Fruit fly (Drosophila melanogaster) whole organism, wandering third instar larva: Measurements from ENCODE around the gene CG1999.

Experiments
- CG32264 ChIP-seq: fragments of 200-800 bp; sonication (Bioruptor generic); optimal IDR thresholded peaks from 2 replicates; lab custom pipeline; 2016; ENCODE audit warnings: missing biosample characterization, missing genetic modification characterization
- CG9705 ChIP-seq: fragments of 200-800 bp; sonication (Bioruptor generic); optimal IDR thresholded peaks from 2 replicates; lab custom pipeline; 2018; ENCODE audit warnings: missing biosample characterization, mild to moderate bottlenecking, missing genetic modification characterization
- CrebA ChIP-seq: fragments of 200-800 bp; sonication (Bioruptor generic); optimal IDR thresholded peaks from 2 replicates; lab custom pipeline; 2016; ENCODE audit warnings: missing biosample characterization, mild to moderate bottlenecking, missing genetic modification characterization, borderline replicate concordance
- Dfd ChIP-seq: fragments of >200 bp; optimal IDR thresholded peaks from 2 replicates; lab custom pipeline; 2017; ENCODE audit warnings: missing biosample characterization, missing genetic modification characterization
- Dif ChIP-seq: fragments of 200-275, 200-300 bp; sonication (Bioruptor generic); optimal IDR thresholded peaks from 2 replicates; lab custom pipeline; 2018; ENCODE audit warnings: missing biosample characterization, missing genetic modification characterization; ENCODE audit not compliant: partially characterized antibody
- GATAd ChIP-seq: sonication (Bioruptor generic); optimal IDR thresholded peaks from 2 replicates; lab custom pipeline; 2016; ENCODE audit warnings: missing biosample characterization, missing genetic modification characterization
- Hnf4 ChIP-seq: fragments of 200-800 bp; sonication (Bioruptor generic); optimal IDR thresholded peaks from 2 replicates; lab custom pipeline; 2016; ENCODE audit warnings: missing biosample characterization, mild to moderate bottlenecking, missing genetic modification characterization
- Hr78 ChIP-seq: fragments of >200 bp; optimal IDR thresholded peaks from 2 replicates; lab custom pipeline; 2017; ENCODE audit warnings: missing biosample characterization, missing genetic modification characterization
- Mio ChIP-seq: sonication (Bioruptor generic); optimal IDR thresholded peaks from 2 replicates; lab custom pipeline; 2016; ENCODE audit warnings: missing biosample characterization, missing genetic modification characterization
- N ChIP-seq: fragments of >200 bp; optimal IDR thresholded peaks from 2 replicates; lab custom pipeline; 2018; ENCODE audit warnings: missing biosample characterization, missing external identifiers, missing genetic modification characterization
- OdsH ChIP-seq: fragments of 200-800 bp; sonication (Bioruptor generic); optimal IDR thresholded peaks from 2 replicates; lab custom pipeline; 2016; ENCODE audit warnings: missing biosample characterization, mild to moderate bottlenecking, missing genetic modification characterization
- Rel ChIP-seq, 2 experiments: fragments of 200-800 bp; sonication (Bioruptor generic) in 1 of 2; optimal IDR thresholded peaks; 2 replicates in 1 of 2; 3 replicates in 1 of 2; lab custom pipeline; 2016 to 2019; ENCODE audit warnings: mild to moderate bottlenecking in 2 of 2, missing biosample characterization in 2 of 2, missing genetic modification characterization in 2 of 2, moderate library complexity in 1 of 2
- Sp1 ChIP-seq: fragments of 200-800 bp; sonication (Bioruptor generic); optimal IDR thresholded peaks from 3 replicates; lab custom pipeline; 2019; ENCODE audit warnings: missing biosample characterization, mild to moderate bottlenecking, missing genetic modification characterization, moderate library complexity
- Vsx2 ChIP-seq: fragments of 200-300, 225-300 bp; sonication (Bioruptor generic); optimal IDR thresholded peaks from 2 replicates; lab custom pipeline; 2018; ENCODE audit warnings: missing biosample characterization, missing genetic modification characterization; ENCODE audit not compliant: partially characterized antibody
- br ChIP-seq: fragments of 200-800 bp; sonication (Bioruptor generic); optimal IDR thresholded peaks from 2 replicates; lab custom pipeline; 2016; ENCODE audit warnings: missing biosample characterization, missing genetic modification characterization
- brk ChIP-seq: fragments of 200-800 bp; sonication (Bioruptor generic); optimal IDR thresholded peaks from 2 replicates; lab custom pipeline; 2016; ENCODE audit warnings: missing biosample characterization, mild to moderate bottlenecking, missing genetic modification characterization
- dmrt93B ChIP-seq: fragments of 200-800 bp; sonication (Bioruptor generic); optimal IDR thresholded peaks from 2 replicates; lab custom pipeline; 2018; ENCODE audit warnings: missing biosample characterization, mild to moderate bottlenecking, missing genetic modification characterization
- dsf ChIP-seq: sonication (Bioruptor generic); optimal IDR thresholded peaks from 2 replicates; lab custom pipeline; 2016; ENCODE audit warnings: missing biosample characterization, missing genetic modification characterization, borderline replicate concordance
- ey ChIP-seq: fragments of 200-800 bp; sonication (Bioruptor generic); optimal IDR thresholded peaks from 2 replicates; lab custom pipeline; 2016; ENCODE audit warnings: missing biosample characterization, missing genetic modification characterization
- foxo ChIP-seq, 2 experiments: fragments of 200-800 bp; sonication (Bioruptor generic); optimal IDR thresholded peaks; 2 replicates in 1 of 2; 3 replicates in 1 of 2; lab custom pipeline; 2016 to 2017; ENCODE audit warnings: missing biosample characterization in 2 of 2, missing genetic modification characterization in 2 of 2
- fru ChIP-seq: fragments of 200-800 bp; sonication (Bioruptor generic); optimal IDR thresholded peaks from 3 replicates; lab custom pipeline; 2016; ENCODE audit warnings: missing biosample characterization, mild to moderate bottlenecking, missing genetic modification characterization
- jim ChIP-seq: fragments of 175-275, 200-325 bp; sonication (Bioruptor generic); optimal IDR thresholded peaks from 2 replicates; lab custom pipeline; 2016; ENCODE audit warnings: missing biosample characterization, mild to moderate bottlenecking, missing genetic modification characterization
- lola ChIP-seq: fragments of >200 bp; optimal IDR thresholded peaks from 2 replicates; lab custom pipeline; 2017; ENCODE audit warnings: missing biosample characterization, missing genetic modification characterization
- pan ChIP-seq: fragments of >200 bp; optimal IDR thresholded peaks from 2 replicates; lab custom pipeline; 2017
- sage ChIP-seq: fragments of 200-800 bp; sonication (Bioruptor generic); optimal IDR thresholded peaks from 2 replicates; lab custom pipeline; 2016; ENCODE audit warnings: missing biosample characterization, mild to moderate bottlenecking, missing genetic modification characterization
- sv ChIP-seq: fragments of 200-800 bp; sonication (Bioruptor generic); optimal IDR thresholded peaks from 3 replicates; lab custom pipeline; 2016; ENCODE audit warnings: missing biosample characterization, missing genetic modification characterization
- tai ChIP-seq: sonication (Bioruptor generic); optimal IDR thresholded peaks from 2 replicates; lab custom pipeline; 2016; ENCODE audit warnings: missing biosample characterization, missing genetic modification characterization
- woc ChIP-seq: sonication (Bioruptor generic); optimal IDR thresholded peaks from 2 replicates; lab custom pipeline; 2016; ENCODE audit warnings: missing biosample characterization, mild to moderate bottlenecking, missing genetic modification characterization

CG1999 gene

dm6 chrX:7328746-7329145, 29.9 kb upstream of the CG1999 start, which contains the start of gene Acsf3:
TSS of gene Acsf3 (plus strand) at chrX:7329046.
- TF ChIP-seq CG32264 (GFP tag; lab: Kevin White, UChicago): no peak
- no peak for TF ChIP-seq GATAd (GFP tag; lab: Kevin White, UChicago)
- TF ChIP-seq Dfd: no peak
- no peak for TF ChIP-seq Sp1
- no peak for TF ChIP-seq ey (GFP tag; lab: Kevin White, UChicago)
- no peak for TF ChIP-seq sage (GFP tag; lab: Kevin White, UChicago)
- no peak for TF ChIP-seq foxo (GFP tag; optimal IDR thresholded peaks at IDR 0.05; lab: Kevin White, UChicago)
- no peak for TF ChIP-seq br (GFP tag; lab: Kevin White, UChicago)
- no peak for TF ChIP-seq CrebA (GFP tag; lab: Kevin White, UChicago)
- TF ChIP-seq lola (GFP tag; lab: Kevin White, UChicago): no peak
- no peak for TF ChIP-seq N (GFP tag; lab: Kevin White, UChicago)
- TF ChIP-seq Rel (GFP tag; optimal IDR thresholded peaks at IDR 0.05; lab: Kevin White, UChicago): no peak
- TF ChIP-seq Rel (tag; optimal IDR thresholded peaks at IDR 0.05; lab: Kevin White, UChicago): no peak
- no peak for TF ChIP-seq fru (GFP tag; lab: Kevin White, UChicago)
- no peak for TF ChIP-seq dmrt93B (GFP tag; lab: Kevin White, UChicago)
- TF ChIP-seq pan (lab: Kevin White, UChicago): no peak

- TF ChIP-seq dmrt93B (GFP tag; lab: Kevin White, UChicago) (no peak), Hnf4 (GFP tag; lab: Kevin White, UChicago) (no peak), woc (GFP tag; lab: Kevin White, UChicago) (no peak), Dif (GFP tag; lab: Kevin White, UChicago) (no peak), dsf (GFP tag; lab: Kevin White, UChicago) (no peak), N (GFP tag; lab: Kevin White, UChicago) (no peak), CG9705 (GFP tag; lab: Kevin White, UChicago) (no peak), OdsH (GFP tag; lab: Kevin White, UChicago) (no peak), Vsx2 (GFP tag; lab: Kevin White, UChicago) (no peak), Rel (GFP tag; optimal IDR thresholded peaks at IDR 0.05; lab: Kevin White, UChicago) (no peak), Rel (tag; optimal IDR thresholded peaks at IDR 0.05; lab: Kevin White, UChicago) (no peak), jim (GFP tag; lab: Kevin White, UChicago) (no peak), CrebA (GFP tag; lab: Kevin White, UChicago) (no peak), sage (GFP tag; lab: Kevin White, UChicago) (no peak), fru (GFP tag; lab: Kevin White, UChicago) (no peak), GATAd (GFP tag; lab: Kevin White, UChicago) (no peak), CG32264 (GFP tag; lab: Kevin White, UChicago) (no peak), tai (no peak), foxo (GFP tag; optimal IDR thresholded peaks at IDR 0.05; lab: Kevin White, UChicago) (no peak)
These were observed 26.5 kb upstream of the CG1999 start, which contains the start of gene CG42780 for dm6 chrX:7332091-7332490. TSS of gene CG42780 (minus strand) at chrX:7332191.

dm6 chrX:7332493-7332892, 26.1 kb upstream of the CG1999 start:
- TF ChIP-seq fru (GFP tag; lab: Kevin White, UChicago) (peak; percentile 14), brk (GFP tag; lab: Kevin White, UChicago) (no peak), sv (peak; percentile 36), foxo (GFP tag; optimal IDR thresholded peaks at IDR 0.05; lab: Kevin White, UChicago) (peak in 1 of 2 experiments; percentile 1)

- TF ChIP-seq Hr78 (GFP tag; lab: Kevin White, UChicago): no peak
- TF ChIP-seq Mio (GFP tag; lab: Kevin White, UChicago): no peak
- TF ChIP-seq pan (lab: Kevin White, UChicago): no peak
- TF ChIP-seq lola (GFP tag; lab: Kevin White, UChicago): no peak
- TF ChIP-seq CG32264 (GFP tag; lab: Kevin White, UChicago): no peak
- no peak for TF ChIP-seq dsf (GFP tag; lab: Kevin White, UChicago)
These were observed 25.3 kb upstream of the CG1999 start for dm6 chrX:7333298-7333743.
